Worm (Caenorhabditis elegans) whole organism, L2 larva: ENCODE data around the gene Y50D4B.1.
A peak's percentile ranks its signal among the peaks of the same experiment; 100 is the strongest.

ENCODE experiments used
- C34F6.9 ChIP-seq: fragments of 150-350 bp; optimal IDR thresholded peaks from 2 replicates; lab custom pipeline; 2014; ENCODE audit warnings: missing biosample characterization, missing genetic modification characterization
- F13H6.1 ChIP-seq: sonication (generic microtip); optimal IDR thresholded peaks from 2 replicates; lab custom pipeline; 2016; ENCODE audit warnings: missing genetic modification characterization, missing compliant biosample characterization
- R02D3.7 ChIP-seq: fragments of 150-350 bp; optimal IDR thresholded peaks from 2 replicates; lab custom pipeline; 2014; ENCODE audit warnings: missing biosample characterization, missing genetic modification characterization
- Y55F3AM.14 ChIP-seq: fragments of 200-800 bp; sonication (Bioruptor generic); optimal IDR thresholded peaks from 2 replicates; lab custom pipeline; 2018; ENCODE audit warnings: mild to moderate bottlenecking, missing genetic modification characterization, missing compliant biosample characterization
- ZK546.5 ChIP-seq: sonication (generic microtip); optimal IDR thresholded peaks from 2 replicates; lab custom pipeline; 2017; ENCODE audit warnings: missing biosample characterization, missing genetic modification characterization
- alr-1 ChIP-seq: fragments of 150-350 bp; optimal IDR thresholded peaks from 2 replicates; lab custom pipeline; 2014; ENCODE audit warnings: missing biosample characterization, missing genetic modification characterization
- aly-2 ChIP-seq: fragments of 150-350 bp; optimal IDR thresholded peaks from 2 replicates; lab custom pipeline; 2014; ENCODE audit warnings: missing biosample characterization, missing genetic modification characterization
- ama-1 ChIP-seq: fragments of 150-350 bp; optimal IDR thresholded peaks from 2 replicates; lab custom pipeline; 2018; ENCODE audit warnings: inconsistent platforms
- blmp-1 ChIP-seq: sonication (generic microtip); optimal IDR thresholded peaks from 2 replicates; lab custom pipeline; 2017; ENCODE audit warnings: missing genetic modification characterization, mild to moderate bottlenecking, missing compliant biosample characterization, antibody characterized with exemption, moderate library complexity; ENCODE audit not compliant: insufficient read depth
- ceh-16 ChIP-seq: fragments of 150-350 bp; optimal IDR thresholded peaks from 2 replicates; lab custom pipeline; 2014; ENCODE audit warnings: missing biosample characterization, missing genetic modification characterization
- ceh-82 ChIP-seq: fragments of 150-350 bp; optimal IDR thresholded peaks from 2 replicates; lab custom pipeline; 2014; ENCODE audit warnings: missing biosample characterization, missing genetic modification characterization
- crh-2 ChIP-seq: sonication (generic microtip); optimal IDR thresholded peaks from 2 replicates; lab custom pipeline; 2017; ENCODE audit warnings: missing biosample characterization, missing genetic modification characterization
- dmd-4 ChIP-seq: sonication (generic microtip); optimal IDR thresholded peaks from 2 replicates; lab custom pipeline; 2017; ENCODE audit warnings: missing biosample characterization, missing genetic modification characterization
- elt-1 ChIP-seq: fragments of 150-350 bp; optimal IDR thresholded peaks from 2 replicates; lab custom pipeline; 2014; ENCODE audit warnings: missing biosample characterization, missing genetic modification characterization
- elt-3 ChIP-seq: sonication (generic microtip); optimal IDR thresholded peaks from 2 replicates; lab custom pipeline; 2017; ENCODE audit warnings: missing biosample characterization, missing genetic modification characterization
- gmeb-1 ChIP-seq: fragments of 150-350 bp; optimal IDR thresholded peaks from 2 replicates; lab custom pipeline; 2014; ENCODE audit warnings: missing biosample characterization, missing genetic modification characterization
- lin-13 ChIP-seq: fragments of 150-350 bp; optimal IDR thresholded peaks from 2 replicates; lab custom pipeline; 2014; ENCODE audit warnings: missing biosample characterization, missing genetic modification reagents, missing genetic modification characterization
- lin-39 ChIP-seq: fragments of 150-350 bp; optimal IDR thresholded peaks from 2 replicates; lab custom pipeline; 2014; ENCODE audit warnings: missing biosample characterization, missing genetic modification reagents, missing genetic modification characterization
- lsy-2 ChIP-seq, 2 experiments: fragments of 150-350 bp in 1 of 2; sonication (generic microtip) in 1 of 2; optimal IDR thresholded peaks; 2 replicates each; lab custom pipeline; 2014 to 2017; ENCODE audit warnings: missing biosample characterization in 2 of 2, missing genetic modification characterization in 2 of 2
- mab-5 ChIP-seq: fragments of 150-350 bp; optimal IDR thresholded peaks from 2 replicates; lab custom pipeline; 2014; ENCODE audit warnings: missing biosample characterization, missing genetic modification characterization
- mbf-1 ChIP-seq: sonication (generic microtip); optimal IDR thresholded peaks from 2 replicates; lab custom pipeline; 2017; ENCODE audit warnings: missing biosample characterization, missing genetic modification characterization
- nhr-10 ChIP-seq: sonication (generic microtip); optimal IDR thresholded peaks from 2 replicates; lab custom pipeline; 2017; ENCODE audit warnings: missing biosample characterization, missing genetic modification characterization
- nhr-11 ChIP-seq: fragments of 150-350 bp; optimal IDR thresholded peaks from 2 replicates; lab custom pipeline; 2014; ENCODE audit warnings: missing biosample characterization, missing genetic modification characterization
- nhr-12 ChIP-seq: fragments of 150-350 bp; optimal IDR thresholded peaks from 2 replicates; lab custom pipeline; 2014; ENCODE audit warnings: missing biosample characterization, missing genetic modification characterization
- nhr-129 ChIP-seq: fragments of 150-350 bp; optimal IDR thresholded peaks from 2 replicates; lab custom pipeline; 2014; ENCODE audit warnings: missing biosample characterization, missing genetic modification characterization
- nhr-21 ChIP-seq: fragments of 150-350 bp; optimal IDR thresholded peaks from 2 replicates; lab custom pipeline; 2014; ENCODE audit warnings: missing biosample characterization, missing genetic modification characterization
- nhr-237 ChIP-seq: fragments of 150-350 bp; optimal IDR thresholded peaks from 2 replicates; lab custom pipeline; 2014; ENCODE audit warnings: missing biosample characterization, missing genetic modification characterization
- nhr-6 ChIP-seq: fragments of 150-350 bp; optimal IDR thresholded peaks from 2 replicates; lab custom pipeline; 2014; ENCODE audit warnings: missing biosample characterization, missing genetic modification characterization
- nhr-77 ChIP-seq: fragments of 150-350 bp; optimal IDR thresholded peaks from 2 replicates; lab custom pipeline; 2014; ENCODE audit warnings: missing biosample characterization, missing genetic modification characterization
- peb-1 ChIP-seq: fragments of 150-350 bp; optimal IDR thresholded peaks from 2 replicates; lab custom pipeline; 2014; ENCODE audit warnings: missing biosample characterization, missing genetic modification characterization
- sem-4 ChIP-seq: fragments of 150-350 bp; optimal IDR thresholded peaks from 2 replicates; lab custom pipeline; 2014; ENCODE audit warnings: missing biosample characterization, missing genetic modification reagents, missing genetic modification characterization
- skn-1 ChIP-seq: sonication (generic microtip); optimal IDR thresholded peaks from 2 replicates; lab custom pipeline; 2017; ENCODE audit warnings: missing biosample characterization, missing genetic modification characterization
- snpc-4 ChIP-seq: fragments of 150-350 bp; optimal IDR thresholded peaks from 2 replicates; lab custom pipeline; 2014; ENCODE audit warnings: missing biosample characterization, missing genetic modification characterization
- unc-39 ChIP-seq: fragments of 150-350 bp; optimal IDR thresholded peaks from 2 replicates; lab custom pipeline; 2014; ENCODE audit warnings: missing biosample characterization, missing genetic modification characterization
- unc-55 ChIP-seq: fragments of 150-350 bp; sonication (generic microtip); optimal IDR thresholded peaks from 3 replicates; lab custom pipeline; 2014; ENCODE audit warnings: missing biosample characterization, missing genetic modification reagents, missing genetic modification characterization
- zag-1 ChIP-seq: fragments of 150-350 bp; optimal IDR thresholded peaks from 2 replicates; lab custom pipeline; 2014; ENCODE audit warnings: missing biosample characterization, missing genetic modification characterization
- ztf-1 ChIP-seq: fragments of 200-800 bp; sonication (Bioruptor generic); conservative IDR thresholded peaks from 2 replicates; pipeline ENCODE4 v1.3.6; 2022; ENCODE audit warnings: missing genetic modification characterization, missing compliant biosample characterization

Y50D4B.1 gene

DNA sequence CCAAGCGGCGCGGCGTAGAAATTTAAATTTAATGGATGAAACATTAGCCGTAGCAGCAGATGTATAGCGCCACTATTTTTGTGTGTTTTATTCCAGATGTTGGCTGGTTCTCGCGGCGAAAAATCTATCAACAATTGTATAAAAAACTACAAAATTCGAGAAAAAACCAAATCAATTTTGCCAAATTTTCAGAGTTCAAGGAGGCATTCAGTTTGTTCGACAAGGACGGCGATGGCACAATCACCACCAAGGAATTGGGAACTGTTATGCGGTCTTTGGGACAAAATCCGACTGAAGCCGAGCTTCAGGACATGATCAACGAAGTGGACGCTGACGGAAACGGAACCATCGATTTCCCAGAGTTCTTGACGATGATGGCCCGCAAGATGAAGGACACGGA is 43.7 kb downstream of the Y50D4B.1 start:
- TF ChIP-seq snpc-4 (tag; lab: Kevin White, UChicago): no peak
- TF ChIP-seq skn-1: no peak
- no peak for TF ChIP-seq elt-1
- no peak for TF ChIP-seq ceh-16 (tag; lab: Kevin White, UChicago)
- no peak for TF ChIP-seq nhr-10
- TF ChIP-seq lin-13 (GFP tag; lab: Kevin White, UChicago): no peak
- no peak for TF ChIP-seq zag-1
- TF ChIP-seq nhr-6: no peak
- no peak for TF ChIP-seq ZK546.5 (tag; lab: Kevin White, UChicago)
- TF ChIP-seq nhr-21 (tag; lab: Kevin White, UChicago): no peak
- no peak for TF ChIP-seq unc-55
- TF ChIP-seq mab-5 (tag; lab: Kevin White, UChicago): no peak
- no peak for TF ChIP-seq R02D3.7 (tag; lab: Kevin White, UChicago)
- no peak for TF ChIP-seq crh-2
- no peak for TF ChIP-seq elt-3 (tag; lab: Kevin White, UChicago)
- TF ChIP-seq dmd-4: no peak
- TF ChIP-seq, all 48 proteins: peak for 0

DNA sequence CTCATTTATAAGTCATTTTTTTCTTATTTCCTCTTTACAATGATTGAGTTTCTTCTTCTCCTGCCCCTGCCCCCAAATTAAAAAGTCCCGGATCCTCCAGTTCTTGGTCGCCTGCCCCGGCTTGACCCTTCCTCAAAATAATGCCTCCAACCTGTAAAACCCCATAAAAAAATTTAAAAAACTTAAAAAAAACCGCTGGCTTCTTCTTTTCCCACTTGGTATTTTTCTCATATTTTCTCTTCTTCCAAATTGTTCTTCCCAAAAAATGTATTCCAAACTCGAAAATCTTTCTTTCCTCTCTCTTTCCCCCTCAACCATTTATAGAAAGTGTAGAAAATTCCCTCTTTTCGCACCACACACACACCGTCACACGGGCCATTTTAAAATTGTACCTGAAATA is 44.7 kb downstream of the Y50D4B.1 start:
- TF ChIP-seq ceh-16 (tag; lab: Kevin White, UChicago) (no peak), nhr-77 (tag; lab: Kevin White, UChicago) (peak; percentile 0), Y55F3AM.14 (peak; percentile 62)

DNA sequence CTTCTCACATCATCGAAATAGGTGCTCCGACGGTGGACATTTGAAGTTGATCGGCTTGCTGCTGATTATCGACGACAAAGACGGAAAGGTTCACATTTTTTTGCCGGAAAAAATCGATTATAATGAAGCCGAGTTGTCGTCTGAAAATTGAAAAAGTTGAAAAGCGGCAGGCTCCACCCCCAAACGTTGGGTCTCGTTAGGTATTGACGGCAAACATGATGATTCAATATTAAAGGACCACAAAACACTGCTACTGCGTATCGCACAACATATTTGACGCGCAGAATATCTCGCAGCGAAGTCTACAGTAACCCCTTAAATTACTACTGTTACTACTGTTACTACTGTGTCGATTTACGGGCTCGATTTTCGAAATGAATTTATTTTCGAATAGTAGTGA is 45.5 kb downstream of the Y50D4B.1 start:
- TF ChIP-seq peb-1 (tag; lab: Kevin White, UChicago): no peak
- TF ChIP-seq F13H6.1 (tag; lab: Kevin White, UChicago): no peak
- TF ChIP-seq nhr-12 (tag; lab: Kevin White, UChicago): no peak
- TF ChIP-seq ama-1: no peak
- no peak for TF ChIP-seq zag-1
- TF ChIP-seq sem-4 (tag; lab: Kevin White, UChicago): no peak
- TF ChIP-seq ceh-82 (tag; lab: Kevin White, UChicago): no peak
- no peak for TF ChIP-seq nhr-11 (tag; lab: Kevin White, UChicago)
- TF ChIP-seq unc-55: no peak
- TF ChIP-seq mab-5 (tag; lab: Kevin White, UChicago): no peak
- no peak for TF ChIP-seq nhr-77 (tag; lab: Kevin White, UChicago)
- TF ChIP-seq lsy-2 (tag; optimal IDR thresholded peaks at IDR 0.05; lab: Kevin White, UChicago): peak; percentile 14 to 27
- no peak for TF ChIP-seq lin-39
- TF ChIP-seq unc-39 (tag; lab: Kevin White, UChicago): no peak
- TF ChIP-seq mbf-1: no peak
- no peak for TF ChIP-seq ZK546.5 (tag; lab: Kevin White, UChicago)
- TF ChIP-seq elt-1: no peak
- peak; percentile 3 for TF ChIP-seq nhr-129 (tag; lab: Kevin White, UChicago)
- no peak for TF ChIP-seq aly-2 (tag; lab: Kevin White, UChicago)
- TF ChIP-seq alr-1: no peak
- TF ChIP-seq Y55F3AM.14: peak; percentile 79

DNA sequence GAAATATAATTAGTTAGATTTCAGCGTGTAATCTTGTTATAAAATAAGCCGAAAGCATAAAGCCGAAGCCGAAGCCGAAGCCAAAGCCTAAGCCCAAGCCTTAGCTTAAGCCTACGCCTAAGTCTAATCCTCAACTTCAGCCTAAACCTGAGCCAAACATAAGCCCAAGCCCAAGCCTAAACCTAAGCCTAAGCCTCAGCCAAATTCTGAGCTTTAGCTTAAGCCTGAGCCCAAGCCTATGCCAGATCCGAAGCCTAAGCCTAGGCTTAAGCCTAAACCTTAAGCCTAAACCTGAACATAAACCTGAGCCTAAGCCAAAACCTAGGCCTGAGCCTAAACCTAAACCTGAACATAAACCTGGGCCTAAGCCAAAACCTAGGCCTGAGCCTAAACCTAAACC is 48.0 kb downstream of the Y50D4B.1 start:
- no peak for TF ChIP-seq sem-4 (tag; lab: Kevin White, UChicago)
- no peak for TF ChIP-seq ztf-1
- TF ChIP-seq Y55F3AM.14: no peak
- no peak for TF ChIP-seq skn-1
- no peak for TF ChIP-seq nhr-12 (tag; lab: Kevin White, UChicago)

DNA sequence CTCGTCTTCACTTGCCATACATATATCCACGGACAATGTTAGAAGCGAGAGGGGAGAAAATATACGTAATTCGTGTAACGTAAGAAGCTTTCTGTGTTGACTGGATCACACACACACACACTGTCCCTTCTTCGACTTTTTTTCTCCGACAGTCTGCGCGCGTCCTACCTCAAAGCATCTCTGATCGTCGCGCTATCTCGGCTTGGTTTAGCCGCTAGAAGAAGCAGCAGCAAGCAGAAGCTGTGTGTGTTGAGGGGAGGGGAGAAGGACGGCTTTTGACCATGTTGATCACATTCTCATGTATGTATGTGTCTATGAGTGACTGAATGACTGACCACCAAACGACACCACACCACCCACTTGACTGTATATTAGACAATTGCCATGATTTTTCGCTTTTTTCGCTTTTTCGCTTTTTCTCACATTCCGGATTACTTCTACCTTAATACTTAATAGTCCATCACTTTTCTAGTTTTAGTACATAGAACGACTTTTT is 51.5 kb downstream of the Y50D4B.1 start, which contains the start of gene T21H3.5:
Gene T21H3.5 (minus strand): TSS at position 98 of the 496 bp plus-strand sequence.
- no peak for TF ChIP-seq C34F6.9 (tag; lab: Kevin White, UChicago)
- no peak for TF ChIP-seq nhr-77 (tag; lab: Kevin White, UChicago)
- no peak for TF ChIP-seq ama-1
- no peak for TF ChIP-seq gmeb-1 (tag; lab: Kevin White, UChicago)
- TF ChIP-seq nhr-237 (tag; lab: Kevin White, UChicago): no peak
- TF ChIP-seq nhr-12 (tag; lab: Kevin White, UChicago): no peak
- TF ChIP-seq lin-39: no peak
- no peak for TF ChIP-seq nhr-129 (tag; lab: Kevin White, UChicago)
- TF ChIP-seq aly-2 (tag; lab: Kevin White, UChicago): no peak
- TF ChIP-seq alr-1: no peak
- no peak for TF ChIP-seq elt-1
- no peak for TF ChIP-seq peb-1 (tag; lab: Kevin White, UChicago)
- TF ChIP-seq unc-39 (tag; lab: Kevin White, UChicago): no peak
- no peak for TF ChIP-seq blmp-1 (tag; lab: Kevin White, UChicago)
- no peak for TF ChIP-seq ztf-1
- no peak for TF ChIP-seq mab-5 (tag; lab: Kevin White, UChicago)
- TF ChIP-seq nhr-6: no peak
- no peak for TF ChIP-seq dmd-4
